Fruit fly (Drosophila melanogaster): ENCODE results near the gene jvl.

jvl gene

DNA sequence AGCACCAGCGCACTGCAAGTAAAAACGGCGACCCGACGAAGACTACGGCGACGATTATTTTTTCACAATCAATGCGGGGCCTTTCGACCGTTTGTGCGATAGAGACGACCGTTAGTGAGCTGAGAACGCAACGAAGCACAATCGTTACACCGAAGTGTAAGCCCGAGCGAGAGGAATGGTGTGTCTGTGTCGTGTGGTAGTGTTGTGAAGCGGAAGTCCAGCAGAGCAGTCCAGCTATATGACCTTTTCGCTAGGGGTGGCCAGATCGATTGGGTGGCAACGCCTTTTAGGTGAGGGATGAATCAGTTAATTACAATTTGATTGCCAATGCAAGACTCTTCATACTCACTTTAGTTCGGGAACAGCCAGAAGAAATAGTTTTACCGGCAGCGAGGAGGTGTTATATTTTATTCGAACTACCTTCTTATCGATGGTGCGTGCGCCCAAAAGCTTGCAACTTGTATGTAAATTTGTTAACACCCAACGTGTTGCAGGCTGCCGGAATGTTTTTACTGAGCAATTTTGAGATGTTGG, 657 bp upstream of the jvl start (continued):
- TF ChIP-seq Fer3 (tag; optimal IDR thresholded peaks at IDR 0.05) (peak; percentile 30), HHEX (GFP tag; optimal IDR thresholded peaks at IDR 0.05) (peak; percentile 47), CG17186 (GFP tag; optimal IDR thresholded peaks at IDR 0.05) (peak; percentile 49), CG13775 (GFP tag; optimal IDR thresholded peaks at IDR 0.05) (peak; percentile 38), CG32767 (GFP tag; IDR thresholded peaks at IDR 0.05) (no peak), CG11456 (GFP tag; IDR thresholded peaks at IDR 0.05) (peak; percentile 89), CG18476 (GFP tag; optimal IDR thresholded peaks at IDR 0.05) (no peak), stc (GFP tag; IDR thresholded peaks at IDR 0.05) (no peak), crol (GFP tag; IDR thresholded peaks at IDR 0.05) (peak; percentile 48), NK7.1 (GFP tag; optimal IDR thresholded peaks at IDR 0.05) (no peak), bigmax (GFP tag; optimal IDR thresholded peaks at IDR 0.05) (peak; percentile 63), CG4707 (GFP tag; optimal IDR thresholded peaks at IDR 0.05) (no peak), nom (GFP tag; optimal IDR thresholded peaks at IDR 0.05) (peak; percentile 84), Mes4 (GFP tag; optimal IDR thresholded peaks at IDR 0.05) (peak; percentile 26), sima (GFP tag; optimal IDR thresholded peaks at IDR 0.05) (no peak), CG31224 (GFP tag; IDR thresholded peaks at IDR 0.05) (peak; percentile 38; the same call in 1 of the 2 replicates), ttk (GFP tag; IDR thresholded peaks at IDR 0.05) (peak; percentile 85), CG17912 (GFP tag; optimal IDR thresholded peaks at IDR 0.05) (peak; percentile 84), CG13424 (tag; optimal IDR thresholded peaks at IDR 0.05) (peak; percentile 40), CG7987 (GFP tag; optimal IDR thresholded peaks at IDR 0.05) (peak; percentile 46), HmgZ (tag; optimal IDR thresholded peaks at IDR 0.05) (peak; percentile 94), hkb (optimal IDR thresholded peaks at IDR 0.05) (peak; percentile 62), hkb (GFP tag; IDR thresholded peaks at IDR 0.05) (0 out of 2 replicates have a peak, but pooled peaks have one; percentile 14), CG33213 (GFP tag; optimal IDR thresholded peaks at IDR 0.05) (peak; percentile 63), Asciz (GFP tag; optimal IDR thresholded peaks at IDR 0.05) (no peak), Fer2 (tag; optimal IDR thresholded peaks at IDR 0.05) (peak; percentile 26), ci (GFP tag; IDR thresholded peaks at IDR 0.05) (peak; percentile 73), onecut (GFP tag; IDR thresholded peaks at IDR 0.05) (peak; percentile 78), lola (GFP tag; optimal IDR thresholded peaks at IDR 0.05) (peak in 1 of 3 experiments; percentile 14), HLH54F (GFP tag; optimal IDR thresholded peaks at IDR 0.05) (peak; percentile 79), sim (GFP tag; IDR thresholded peaks at IDR 0.05) (no peak), CG14965 (GFP tag; optimal IDR thresholded peaks at IDR 0.05; ENCODE audit: borderline replicate concordance) (no peak), CG30020 (tag; optimal IDR thresholded peaks at IDR 0.05) (no peak), CG3726 (GFP tag; IDR thresholded peaks at IDR 0.05) (0 out of 3 replicates have a peak, but pooled peaks have one; percentile 67), MTF-1 (GFP tag; optimal IDR thresholded peaks at IDR 0.05; ENCODE audit: borderline replicate concordance) (peak; percentile 40), CG1603 (tag; optimal IDR thresholded peaks at IDR 0.05) (peak; percentile 71), Oaz (GFP tag; IDR thresholded peaks at IDR 0.05) (no peak), CG10462 (GFP tag; optimal IDR thresholded peaks at IDR 0.05) (no peak), sna (GFP tag; IDR thresholded peaks at IDR 0.05; ENCODE audit: partially characterized antibody) (no peak), slp2 (GFP tag; optimal IDR thresholded peaks at IDR 0.05) (peak; percentile 41), Side (GFP tag; optimal IDR thresholded peaks at IDR 0.05) (peak; percentile 74), zen (tag; optimal IDR thresholded peaks at IDR 0.05) (peak; percentile 88), prd (optimal IDR thresholded peaks at IDR 0.05) (no peak), prd (GFP tag; IDR thresholded peaks at IDR 0.05) (peak; percentile 71; the same call in 2 of the 3 replicates), CG11398 (GFP tag; optimal IDR thresholded peaks at IDR 0.05) (no peak), vvl (GFP tag; IDR thresholded peaks at IDR 0.05) (peak; percentile 80), slou (GFP tag; optimal IDR thresholded peaks at IDR 0.05) (no peak), CG7928 (GFP tag; optimal IDR thresholded peaks at IDR 0.05) (peak; percentile 43), stwl (tag; optimal IDR thresholded peaks at IDR 0.05) (peak; percentile 96), CG10959 (GFP tag; IDR thresholded peaks at IDR 0.05) (no peak)

Measured in whole organism, embryonic.